Fruit fly (Drosophila melanogaster) whole organism, embryonic: ENCODE data around the gene endos.

Source experiments
- Bdp1 ChIP-seq: fragments of 200-800 bp; sonication (Bioruptor generic); optimal IDR thresholded peaks from 3 replicates; lab custom pipeline; 2016; ENCODE audit warnings: missing biosample characterization, missing genetic modification characterization
- Bgb ChIP-seq: fragments of 200-800 bp; sonication (Bioruptor generic); IDR thresholded peaks from 2 replicates; pipeline ENCODE4 v1.3.6; 2022; ENCODE audit warnings: missing biosample characterization, missing genetic modification characterization; ENCODE audit not compliant: partially characterized antibody
- C15 ChIP-seq: fragments of 200-800 bp; sonication (Bioruptor generic); IDR thresholded peaks from 3 replicates; pipeline ENCODE4 v1.3.6; 2022; ENCODE audit warnings: missing biosample characterization, missing genetic modification characterization
- CG10366 ChIP-seq: fragments of 200-800 bp; sonication (Bioruptor generic); IDR thresholded peaks from 2 replicates; pipeline ENCODE4 v1.3.6; 2022; ENCODE audit warnings: missing biosample characterization, missing genetic modification characterization
- CG12659 ChIP-seq: fragments of 200-800 bp; sonication (Bioruptor generic); optimal IDR thresholded peaks from 3 replicates; lab custom pipeline; 2017; ENCODE audit warnings: mild to moderate bottlenecking, missing biosample characterization, missing genetic modification reagents, missing genetic modification characterization
- CG12942 ChIP-seq: fragments of 200-800 bp; sonication (Bioruptor generic); optimal IDR thresholded peaks from 3 replicates; lab custom pipeline; 2016; ENCODE audit warnings: missing biosample characterization, missing genetic modification characterization
- CG13296 ChIP-seq: fragments of 200-800 bp; sonication (Bioruptor generic); optimal IDR thresholded peaks from 3 replicates; lab custom pipeline; 2018; ENCODE audit warnings: missing biosample characterization, mild to moderate bottlenecking, missing genetic modification characterization
- CG13624 ChIP-seq: fragments of 200-800 bp; sonication (Bioruptor generic); optimal IDR thresholded peaks from 2 replicates; lab custom pipeline; 2016; ENCODE audit warnings: missing biosample characterization, missing genetic modification characterization
- CG13894 ChIP-seq: fragments of 200-800 bp; sonication (Bioruptor generic); optimal IDR thresholded peaks from 3 replicates; lab custom pipeline; 2018; ENCODE audit warnings: missing biosample characterization, mild to moderate bottlenecking, missing genetic modification characterization, moderate library complexity
- CG14441 ChIP-seq: fragments of 200-800 bp; sonication (Bioruptor generic); IDR thresholded peaks from 2 replicates; pipeline ENCODE4 v1.3.6; 2022; ENCODE audit warnings: missing biosample characterization, missing genetic modification characterization
- CG1602 ChIP-seq: fragments of 200-800 bp; sonication (Bioruptor generic); optimal IDR thresholded peaks from 3 replicates; lab custom pipeline; 2016; ENCODE audit warnings: missing biosample characterization, missing genetic modification characterization
- CG1832 ChIP-seq: fragments of 200-800 bp; sonication (Bioruptor generic); optimal IDR thresholded peaks from 2 replicates; lab custom pipeline; 2017; ENCODE audit warnings: missing biosample characterization, mild to moderate bottlenecking, missing genetic modification characterization, inconsistent platforms
- CG2120 ChIP-seq: fragments of 200-800 bp; sonication (Bioruptor generic); optimal IDR thresholded peaks from 3 replicates; lab custom pipeline; 2016; ENCODE audit warnings: missing biosample characterization, missing genetic modification characterization
- CG2712 ChIP-seq: fragments of 200-800 bp; optimal IDR thresholded peaks from 3 replicates; lab custom pipeline; 2019; ENCODE audit warnings: missing biosample characterization, mild to moderate bottlenecking, missing genetic modification characterization, moderate library complexity
- CG34224 ChIP-seq: fragments of 200-800 bp; sonication (Bioruptor generic); IDR thresholded peaks from 3 replicates; pipeline ENCODE4 v1.3.6; 2022; ENCODE audit warnings: missing biosample characterization, missing genetic modification characterization; ENCODE audit not compliant: partially characterized antibody
- CG4360 ChIP-seq: fragments of 200-800 bp; sonication (Bioruptor generic); IDR thresholded peaks from 2 replicates; pipeline ENCODE4 v1.3.6; 2022; ENCODE audit warnings: missing biosample characterization, missing genetic modification characterization
- CG7357 ChIP-seq: fragments of 200-800 bp; sonication (Bioruptor generic); IDR thresholded peaks from 3 replicates; pipeline ENCODE4 v1.3.6; 2022; ENCODE audit warnings: missing biosample characterization, missing genetic modification characterization
- CG7556 ChIP-seq: fragments of 200-800 bp; sonication (Bioruptor generic); optimal IDR thresholded peaks from 2 replicates; lab custom pipeline; 2017; ENCODE audit warnings: missing biosample characterization, mild to moderate bottlenecking, missing genetic modification characterization
- CG8290 ChIP-seq, 3 experiments: fragments of 200-800 bp; sonication (Bioruptor generic); optimal IDR thresholded peaks; 2 replicates each; lab custom pipeline; 2016 to 2019; ENCODE audit warnings: missing biosample characterization in 3 of 3, missing genetic modification characterization in 3 of 3, mild to moderate bottlenecking in 2 of 3, moderate library complexity in 1 of 3
- CG8359 ChIP-seq: fragments of 200-800 bp; sonication (Bioruptor generic); optimal IDR thresholded peaks from 2 replicates; lab custom pipeline; 2017; ENCODE audit warnings: missing biosample characterization, mild to moderate bottlenecking, missing genetic modification characterization, borderline replicate concordance
- CG8924 ChIP-seq: fragments of 200-800 bp; optimal IDR thresholded peaks from 3 replicates; lab custom pipeline; 2019; ENCODE audit warnings: missing biosample characterization, mild to moderate bottlenecking, missing genetic modification characterization, moderate library complexity
- CHES-1-like ChIP-seq: fragments of 200-800 bp; sonication (Bioruptor generic); optimal IDR thresholded peaks from 2 replicates; lab custom pipeline; 2016; ENCODE audit warnings: missing biosample characterization, missing genetic modification characterization
- Dip3 ChIP-seq: fragments of 200-800 bp; sonication (Bioruptor generic); optimal IDR thresholded peaks from 3 replicates; lab custom pipeline; 2016; ENCODE audit warnings: missing biosample characterization, missing genetic modification characterization
- Drgx ChIP-seq: fragments of 200-800 bp; sonication (Bioruptor generic); IDR thresholded peaks from 2 replicates; pipeline ENCODE4 v1.3.6; 2022; ENCODE audit warnings: missing biosample characterization, missing genetic modification characterization
- HmgD ChIP-seq: fragments of 200-800 bp; sonication (Bioruptor generic); optimal IDR thresholded peaks from 3 replicates; lab custom pipeline; 2016; ENCODE audit warnings: missing biosample characterization, missing genetic modification characterization
- NFAT ChIP-seq: fragments of 200-800 bp; sonication (Bioruptor generic); IDR thresholded peaks from 2 replicates; pipeline ENCODE4 v1.3.6; 2022; ENCODE audit warnings: missing biosample characterization, missing genetic modification characterization
- chinmo ChIP-seq: fragments of 200-800 bp; sonication (Bioruptor generic); IDR thresholded peaks from 4 replicates; pipeline ENCODE4 v1.3.6; 2022; ENCODE audit warnings: missing biosample characterization, missing genetic modification characterization; ENCODE audit not compliant: partially characterized antibody
- crc ChIP-seq: fragments of 200-800 bp; sonication (Bioruptor generic); optimal IDR thresholded peaks from 2 replicates; lab custom pipeline; 2016; ENCODE audit warnings: missing biosample characterization, missing genetic modification characterization
- crol ChIP-seq: fragments of 200-800 bp; sonication (Bioruptor generic); IDR thresholded peaks from 2 replicates; pipeline ENCODE4 v1.3.6; 2022; ENCODE audit warnings: missing biosample characterization, missing genetic modification characterization
- emc ChIP-seq: fragments of 200-800 bp; sonication (Bioruptor generic); optimal IDR thresholded peaks from 2 replicates; lab custom pipeline; 2016; ENCODE audit warnings: missing biosample characterization, missing genetic modification characterization
- gem ChIP-seq: fragments of 200-800 bp; sonication (Bioruptor generic); optimal IDR thresholded peaks from 2 replicates; lab custom pipeline; 2019; ENCODE audit warnings: missing biosample characterization, mild to moderate bottlenecking, missing genetic modification characterization, moderate library complexity
- knrl ChIP-seq: fragments of 200-800 bp; sonication (Bioruptor generic); IDR thresholded peaks from 3 replicates; pipeline ENCODE4 v1.3.6; 2022; ENCODE audit warnings: missing biosample characterization, missing genetic modification characterization; ENCODE audit not compliant: partially characterized antibody
- nerfin-2 ChIP-seq: fragments of 200-800 bp; sonication (Bioruptor generic); IDR thresholded peaks from 2 replicates; pipeline ENCODE4 v1.3.6; 2022; ENCODE audit warnings: missing biosample characterization, missing genetic modification characterization; ENCODE audit not compliant: partially characterized antibody
- nmo ChIP-seq: fragments of 200-800 bp; sonication (Bioruptor generic); optimal IDR thresholded peaks from 2 replicates; lab custom pipeline; 2018; ENCODE audit warnings: missing biosample characterization, mild to moderate bottlenecking, missing genetic modification characterization, moderate library complexity
- pan ChIP-seq, 4 experiments: fragments of >200 bp in 3 of 4; fragments of 200-800 bp in 1 of 4; sonication (Bioruptor generic) in 1 of 4; optimal IDR thresholded peaks in 3 of 4; IDR thresholded peaks in 1 of 4; 2 replicates each; pipeline versions ENCODE4 v1.3.6 to Lab custom; 2017 to 2022; ENCODE audit warnings: missing biosample characterization in 2 of 4, missing genetic modification characterization in 2 of 4, mixed read lengths in 1 of 4
- phol ChIP-seq: fragments of 200-800 bp; sonication (Bioruptor generic); optimal IDR thresholded peaks from 3 replicates; lab custom pipeline; 2018; ENCODE audit warnings: missing biosample characterization, mild to moderate bottlenecking, missing genetic modification characterization, moderate library complexity
- pita ChIP-seq: fragments of 200-800 bp; sonication (Bioruptor generic); optimal IDR thresholded peaks from 2 replicates; lab custom pipeline; 2017; ENCODE audit warnings: missing biosample characterization, mild to moderate bottlenecking, missing genetic modification characterization
- ranshi ChIP-seq: fragments of 200-800 bp; sonication (Bioruptor generic); IDR thresholded peaks from 2 replicates; pipeline ENCODE4 v1.3.6; 2022; ENCODE audit warnings: missing biosample characterization, missing genetic modification characterization
- salm ChIP-seq: fragments of 200-800 bp; sonication (Bioruptor generic); optimal IDR thresholded peaks from 2 replicates; lab custom pipeline; 2018; ENCODE audit warnings: missing biosample characterization, mild to moderate bottlenecking, missing genetic modification characterization
- sd ChIP-seq: fragments of 200-800 bp; sonication (Bioruptor generic); optimal IDR thresholded peaks from 3 replicates; lab custom pipeline; 2018; ENCODE audit warnings: missing biosample characterization, mild to moderate bottlenecking, missing genetic modification characterization, moderate library complexity
- so ChIP-seq: fragments of 200-800 bp; sonication (Bioruptor generic); IDR thresholded peaks from 3 replicates; pipeline ENCODE4 v1.3.6; 2022; ENCODE audit warnings: missing biosample characterization, missing genetic modification characterization
- sqz ChIP-seq: fragments of 200-800 bp; sonication (Bioruptor generic); optimal IDR thresholded peaks from 3 replicates; lab custom pipeline; 2018; ENCODE audit warnings: missing biosample characterization, mild to moderate bottlenecking, missing genetic modification characterization
- stc ChIP-seq: fragments of 200-800 bp; sonication (Bioruptor generic); IDR thresholded peaks from 2 replicates; pipeline ENCODE4 v1.3.6; 2022; ENCODE audit warnings: missing biosample characterization, missing genetic modification characterization
- tin ChIP-seq: fragments of 200-800 bp; sonication (Bioruptor generic); optimal IDR thresholded peaks from 3 replicates; lab custom pipeline; 2016; ENCODE audit warnings: missing biosample characterization, missing genetic modification characterization
- tna ChIP-seq: fragments of 200-800 bp; sonication (Bioruptor generic); IDR thresholded peaks from 2 replicates; pipeline ENCODE4 v1.3.6; 2022; ENCODE audit warnings: missing biosample characterization, missing genetic modification characterization; ENCODE audit not compliant: partially characterized antibody
- trem ChIP-seq: fragments of 200-800 bp; optimal IDR thresholded peaks from 3 replicates; lab custom pipeline; 2019; ENCODE audit warnings: missing biosample characterization, mild to moderate bottlenecking, missing genetic modification characterization, moderate library complexity
- zfh1 ChIP-seq: fragments of 200-800 bp; sonication (Bioruptor generic); IDR thresholded peaks from 3 replicates; pipeline ENCODE4 v1.3.6; 2022; ENCODE audit warnings: missing biosample characterization, missing genetic modification characterization

Gene endos

dm6 chr3L:14004041-14004407, 27.5 kb downstream of the endos start (continued):
- peak; percentile 89; the same call in 3 of the 4 replicates for TF ChIP-seq chinmo (GFP tag; lab: Robert Waterston, UW)
- TF ChIP-seq CG8290 (GFP tag; optimal IDR thresholded peaks at IDR 0.05; lab: Kevin White, UChicago): no peak
- peak; percentile 62 to 69 for TF ChIP-seq CG8290 (tag; optimal IDR thresholded peaks at IDR 0.05; lab: Kevin White, UChicago)
- TF ChIP-seq CG4360 (GFP tag; lab: Robert Waterston, UW): 0 out of 2 replicates have a peak, but pooled peaks have one; percentile 58
- TF ChIP-seq CG34224 (GFP tag; lab: Robert Waterston, UW): peak; percentile 46; the same call in 2 of the 3 replicates
- TF ChIP-seq so (GFP tag; lab: Robert Waterston, UW): no peak
- no peak for TF ChIP-seq pan (optimal IDR thresholded peaks at IDR 0.05; lab: Kevin White, UChicago)
- TF ChIP-seq pan (GFP tag; optimal IDR thresholded peaks at IDR 0.05 in 1 of 2, IDR thresholded peaks at IDR 0.05 in 1 of 2): peak in 1 of 2 experiments; percentile 37
- TF ChIP-seq Bgb (GFP tag; lab: Robert Waterston, UW): 0 out of 2 replicates have a peak, but pooled peaks have one; percentile 44
- peak; percentile 68 for TF ChIP-seq CG8924 (tag; lab: Kevin White, UChicago)
- TF ChIP-seq C15 (GFP tag; lab: Robert Waterston, UW): no peak
- peak; percentile 29 for TF ChIP-seq CG13296
- peak; percentile 30 for TF ChIP-seq Bdp1
- TF ChIP-seq CHES-1-like (GFP tag; lab: Kevin White, UChicago): peak; percentile 61
- peak; percentile 38 for TF ChIP-seq nmo
- peak; percentile 78 for TF ChIP-seq sd

- TF ChIP-seq CG8359 (GFP tag; lab: Kevin White, UChicago) (no peak), zfh1 (GFP tag; lab: Robert Waterston, UW) (0 out of 3 replicates have a peak, but pooled peaks have one; percentile 10), Drgx (GFP tag; lab: Robert Waterston, UW) (0 out of 2 replicates have a peak, but pooled peaks have one; percentile 21), CG1832 (no peak), emc (no peak), tna (GFP tag; lab: Robert Waterston, UW) (peak; percentile 28; the same call in 1 of the 2 replicates), CG13624 (GFP tag; lab: Kevin White, UChicago) (no peak), CG2120 (peak; percentile 42), ranshi (GFP tag; lab: Robert Waterston, UW) (no peak), CG10366 (GFP tag; lab: Robert Waterston, UW) (no peak), NFAT (GFP tag; lab: Robert Waterston, UW) (no peak), CG13894 (tag; lab: Kevin White, UChicago) (no peak), sqz (GFP tag; lab: Kevin White, UChicago) (peak; percentile 78), salm (tag; lab: Kevin White, UChicago) (no peak), CG12942 (no peak), CG14441 (GFP tag; lab: Robert Waterston, UW) (no peak), Dip3 (GFP tag; lab: Kevin White, UChicago) (peak; percentile 31), knrl (GFP tag; lab: Robert Waterston, UW) (no peak), HmgD (GFP tag; lab: Kevin White, UChicago) (no peak), phol (peak; percentile 98), tin (no peak), nerfin-2 (GFP tag; lab: Robert Waterston, UW) (no peak), crol (no peak), CG7556 (GFP tag; lab: Kevin White, UChicago) (peak; percentile 20), pita (GFP tag; lab: Kevin White, UChicago) (no peak), CG12659 (GFP tag; lab: Kevin White, UChicago) (no peak), CG1602 (GFP tag; lab: Kevin White, UChicago) (no peak), gem (tag; lab: Kevin White, UChicago) (peak; percentile 33), stc (GFP tag; lab: Robert Waterston, UW) (no peak), crc (GFP tag; lab: Kevin White, UChicago) (no peak), CG2712 (peak; percentile 12), trem (peak; percentile 65), CG7357 (GFP tag; lab: Robert Waterston, UW) (no peak)
Measured at dm6 chr3L:14003297-14004040, 28.0 kb downstream of the endos start.
